Fruit fly (Drosophila melanogaster) whole organism, adult: Measurements from ENCODE around the gene CG31778.

Source experiments
- CG11617 ChIP-seq: fragments of 200-800 bp; sonication (Bioruptor generic); optimal IDR thresholded peaks from 2 replicates; lab custom pipeline; 2017; ENCODE audit warnings: mild to moderate bottlenecking, missing biosample characterization, missing genetic modification reagents, missing genetic modification characterization
- CG12768 ChIP-seq: fragments of 200-800 bp; sonication (Bioruptor generic); optimal IDR thresholded peaks from 2 replicates; lab custom pipeline; 2017; ENCODE audit warnings: missing biosample characterization, missing genetic modification characterization, mild to moderate bottlenecking, moderate library complexity, missing genetic modification reagents
- Clk ChIP-seq: fragments of 200-800 bp; sonication (Bioruptor generic); optimal IDR thresholded peaks from 2 replicates; lab custom pipeline; 2017; ENCODE audit warnings: missing biosample characterization, missing genetic modification characterization
- cic ChIP-seq: fragments of 200-800 bp; sonication (Bioruptor generic); optimal IDR thresholded peaks from 2 replicates; lab custom pipeline; 2017; ENCODE audit warnings: missing biosample characterization, mild to moderate bottlenecking, missing genetic modification characterization, moderate library complexity
- tj ChIP-seq: fragments of 200-800 bp; sonication (Bioruptor generic); optimal IDR thresholded peaks from 3 replicates; lab custom pipeline; 2017; ENCODE audit warnings: missing biosample characterization, mild to moderate bottlenecking, missing genetic modification characterization, moderate library complexity
- toe ChIP-seq: fragments of 200-800 bp; sonication (Bioruptor generic); optimal IDR thresholded peaks from 2 replicates; lab custom pipeline; 2016; ENCODE audit warnings: missing biosample characterization, missing genetic modification characterization

- TF ChIP-seq CG11617 = no peak
- no peak for TF ChIP-seq Clk (GFP tag; lab: Kevin White, UChicago)
- no peak for TF ChIP-seq CG12768
- TF ChIP-seq cic (GFP tag; lab: Kevin White, UChicago) = no peak
- no peak for TF ChIP-seq toe
- no peak for TF ChIP-seq tj
Measured at dm6 chr2L:3697772-3698171, 7.5 kb downstream of the CG31778 start, which contains the start of gene CG3604.
